Fruit fly (Drosophila melanogaster) whole organism, embryonic: ENCODE data around the gene Fum1.
A peak's percentile ranks its signal among the peaks of the same experiment; 100 is the strongest.

Source experiments
- Atf3 ChIP-seq: fragments of 200-800 bp; sonication (Bioruptor generic); optimal IDR thresholded peaks from 3 replicates; lab custom pipeline; 2016; ENCODE audit warnings: missing biosample characterization, missing genetic modification characterization
- CG14860 ChIP-seq: fragments of 200-800 bp; sonication (Bioruptor generic); IDR thresholded peaks from 3 replicates; pipeline ENCODE4 v1.3.6; 2022; ENCODE audit warnings: missing biosample characterization, missing genetic modification characterization; ENCODE audit not compliant: partially characterized antibody
- CG15269 ChIP-seq: fragments of 200-800 bp; sonication (Bioruptor generic); optimal IDR thresholded peaks from 2 replicates; lab custom pipeline; 2018; ENCODE audit warnings: missing biosample characterization, mild to moderate bottlenecking, missing genetic modification characterization, moderate library complexity
- CG1529 ChIP-seq: fragments of 200-800 bp; sonication (Bioruptor generic); optimal IDR thresholded peaks from 3 replicates; lab custom pipeline; 2018; ENCODE audit warnings: missing biosample characterization, missing genetic modification characterization
- CG17361 ChIP-seq: fragments of 200-800 bp; sonication (Bioruptor generic); IDR thresholded peaks from 3 replicates; pipeline ENCODE4 v1.3.6; 2022; ENCODE audit warnings: missing biosample characterization, missing genetic modification characterization
- CG17568 ChIP-seq: fragments of 200-800 bp; sonication (Bioruptor generic); optimal IDR thresholded peaks from 2 replicates; lab custom pipeline; 2018; ENCODE audit warnings: missing biosample characterization, mild to moderate bottlenecking, missing genetic modification characterization, moderate library complexity
- CG1832 ChIP-seq: fragments of 200-800 bp; sonication (Bioruptor generic); optimal IDR thresholded peaks from 2 replicates; lab custom pipeline; 2017; ENCODE audit warnings: missing biosample characterization, mild to moderate bottlenecking, missing genetic modification characterization, inconsistent platforms
- CG31388 ChIP-seq: fragments of 200-800 bp; sonication (Bioruptor generic); optimal IDR thresholded peaks from 2 replicates; lab custom pipeline; 2016; ENCODE audit warnings: missing biosample characterization, missing genetic modification characterization
- CG3281 ChIP-seq: fragments of 200-800 bp; sonication (Bioruptor generic); optimal IDR thresholded peaks from 3 replicates; lab custom pipeline; 2017; ENCODE audit warnings: missing biosample characterization, mild to moderate bottlenecking, missing genetic modification characterization
- CG3838 ChIP-seq: fragments of 200-800 bp; sonication (Bioruptor generic); optimal IDR thresholded peaks from 3 replicates; lab custom pipeline; 2016; ENCODE audit warnings: missing biosample characterization, missing genetic modification characterization
- CG4360 ChIP-seq: fragments of 200-800 bp; sonication (Bioruptor generic); IDR thresholded peaks from 2 replicates; pipeline ENCODE4 v1.3.6; 2022; ENCODE audit warnings: missing biosample characterization, missing genetic modification characterization
- CG4424 ChIP-seq: fragments of 200-800 bp; sonication (Bioruptor generic); optimal IDR thresholded peaks from 3 replicates; lab custom pipeline; 2016; ENCODE audit warnings: missing biosample characterization, missing genetic modification characterization
- CG7745 ChIP-seq: fragments of 200-800 bp; sonication (Bioruptor generic); optimal IDR thresholded peaks from 2 replicates; lab custom pipeline; 2018; ENCODE audit warnings: missing biosample characterization, mild to moderate bottlenecking, missing genetic modification characterization, moderate library complexity
- CG7786 ChIP-seq: fragments of 200-800 bp; sonication (Bioruptor generic); optimal IDR thresholded peaks from 2 replicates; lab custom pipeline; 2016; ENCODE audit warnings: missing biosample characterization, missing genetic modification characterization
- CG7963 ChIP-seq: fragments of 200-800 bp; sonication (Bioruptor generic); IDR thresholded peaks from 3 replicates; pipeline ENCODE4 v1.3.6; 2022; ENCODE audit warnings: missing biosample characterization, missing genetic modification characterization; ENCODE audit not compliant: partially characterized antibody
- CG8290 ChIP-seq, 3 experiments: fragments of 200-800 bp; sonication (Bioruptor generic); optimal IDR thresholded peaks; 2 replicates each; lab custom pipeline; 2016 to 2019; ENCODE audit warnings: missing biosample characterization in 3 of 3, missing genetic modification characterization in 3 of 3, mild to moderate bottlenecking in 2 of 3, moderate library complexity in 1 of 3
- CG9932 ChIP-seq: fragments of 200-800 bp; sonication (Bioruptor generic); IDR thresholded peaks from 2 replicates; pipeline ENCODE4 v1.3.6; 2022; ENCODE audit warnings: missing biosample characterization, missing genetic modification characterization
- Dfd ChIP-seq, 2 experiments: fragments of >200 bp; optimal IDR thresholded peaks; 2 replicates each; lab custom pipeline; 2017; ENCODE audit warnings: missing biosample characterization in 2 of 2, missing genetic modification characterization in 2 of 2
- Doc2 ChIP-seq: fragments of 200-800 bp; sonication (Bioruptor generic); IDR thresholded peaks from 2 replicates; pipeline ENCODE4 v1.3.6; 2022; ENCODE audit warnings: missing biosample characterization, missing genetic modification characterization
- Fer3 ChIP-seq: fragments of 200-800 bp; sonication (Bioruptor generic); optimal IDR thresholded peaks from 2 replicates; lab custom pipeline; 2018; ENCODE audit warnings: missing biosample characterization, mild to moderate bottlenecking, missing genetic modification characterization, moderate library complexity
- HLH4C ChIP-seq: fragments of 200-800 bp; sonication (Bioruptor generic); IDR thresholded peaks from 3 replicates; pipeline ENCODE4 v1.3.6; 2022; ENCODE audit warnings: missing biosample characterization, missing genetic modification characterization; ENCODE audit not compliant: partially characterized antibody
- Hmr ChIP-seq: fragments of 200-800 bp; sonication (Bioruptor generic); optimal IDR thresholded peaks from 3 replicates; lab custom pipeline; 2017; ENCODE audit warnings: mild to moderate bottlenecking, missing biosample characterization, missing genetic modification reagents, missing genetic modification characterization
- Hr51 ChIP-seq, 2 experiments: fragments of 200-800 bp; sonication (Bioruptor generic); optimal IDR thresholded peaks; 2 replicates in 1 of 2; 3 replicates in 1 of 2; lab custom pipeline; 2016 to 2018; ENCODE audit warnings: missing biosample characterization in 2 of 2, missing genetic modification characterization in 2 of 2, mild to moderate bottlenecking in 1 of 2, moderate library complexity in 1 of 2
- Hr78 ChIP-seq, 2 experiments: fragments of 200-800 bp in 1 of 2; fragments of >200 bp in 1 of 2; sonication (Bioruptor generic) in 1 of 2; optimal IDR thresholded peaks; 2 replicates each; lab custom pipeline; 2017 to 2019; ENCODE audit warnings: missing biosample characterization in 2 of 2, missing genetic modification characterization in 2 of 2, mild to moderate bottlenecking in 1 of 2, moderate library complexity in 1 of 2
- Kr ChIP-seq: fragments of 200-800 bp; sonication (Bioruptor generic); optimal IDR thresholded peaks from 2 replicates; lab custom pipeline; 2017; ENCODE audit warnings: missing biosample characterization, mild to moderate bottlenecking, missing genetic modification characterization
- Lhr ChIP-seq: fragments of 200-800 bp; sonication (Bioruptor generic); optimal IDR thresholded peaks from 3 replicates; lab custom pipeline; 2017; ENCODE audit warnings: mild to moderate bottlenecking, missing biosample characterization, missing genetic modification reagents, missing genetic modification characterization
- Nf-YA ChIP-seq: fragments of 200-800 bp; sonication (Bioruptor generic); IDR thresholded peaks from 2 replicates; pipeline ENCODE4 v1.3.6; 2022; ENCODE audit warnings: missing biosample characterization, missing genetic modification characterization
- Oli ChIP-seq: fragments of 200-800 bp; sonication (Bioruptor generic); optimal IDR thresholded peaks from 2 replicates; lab custom pipeline; 2018; ENCODE audit warnings: missing biosample characterization, mild to moderate bottlenecking, missing genetic modification characterization, moderate library complexity
- bcd ChIP-seq: fragments of 200-800 bp; sonication (Bioruptor generic); optimal IDR thresholded peaks from 2 replicates; lab custom pipeline; 2017; ENCODE audit warnings: missing biosample characterization, mild to moderate bottlenecking, missing genetic modification characterization
- cad ChIP-seq: fragments of >200 bp; optimal IDR thresholded peaks from 2 replicates; lab custom pipeline; 2017; ENCODE audit warnings: missing biosample characterization, missing genetic modification characterization
- cas ChIP-seq: fragments of 200-800 bp; sonication (Bioruptor generic); IDR thresholded peaks from 2 replicates; pipeline ENCODE4 v1.3.6; 2022; ENCODE audit warnings: missing biosample characterization, missing genetic modification characterization
- dmrt99B ChIP-seq: fragments of 200-800 bp; sonication (Bioruptor generic); optimal IDR thresholded peaks from 2 replicates; lab custom pipeline; 2018; ENCODE audit warnings: missing biosample characterization, mild to moderate bottlenecking, missing genetic modification characterization, moderate library complexity
- gem ChIP-seq: fragments of 200-800 bp; sonication (Bioruptor generic); optimal IDR thresholded peaks from 2 replicates; lab custom pipeline; 2019; ENCODE audit warnings: missing biosample characterization, mild to moderate bottlenecking, missing genetic modification characterization, moderate library complexity
- grau ChIP-seq: fragments of 200-800 bp; optimal IDR thresholded peaks from 3 replicates; lab custom pipeline; 2019; ENCODE audit warnings: missing biosample characterization, mild to moderate bottlenecking, missing genetic modification characterization, moderate library complexity
- ham ChIP-seq: fragments of 200-800 bp; sonication (Bioruptor generic); IDR thresholded peaks from 2 replicates; pipeline ENCODE4 v1.3.6; 2022; ENCODE audit warnings: missing biosample characterization, missing genetic modification characterization
- hkb ChIP-seq, 2 experiments: fragments of 200-800 bp in 1 of 2; fragments of >200 bp in 1 of 2; sonication (Bioruptor generic) in 1 of 2; IDR thresholded peaks in 1 of 2; optimal IDR thresholded peaks in 1 of 2; 2 replicates each; pipeline versions ENCODE4 v1.3.6 to Lab custom; 2017 to 2022; ENCODE audit warnings: missing biosample characterization in 1 of 2, missing genetic modification characterization in 1 of 2
- lilli ChIP-seq: fragments of 200-800 bp; sonication (Bioruptor generic); optimal IDR thresholded peaks from 3 replicates; lab custom pipeline; 2016; ENCODE audit warnings: missing biosample characterization, missing genetic modification characterization
- lov ChIP-seq, 2 experiments: fragments of 200-800 bp in 1 of 2; fragments of >200 bp in 1 of 2; sonication (Bioruptor generic) in 1 of 2; IDR thresholded peaks in 1 of 2; optimal IDR thresholded peaks in 1 of 2; 2 replicates in 1 of 2; 3 replicates in 1 of 2; pipeline versions ENCODE4 v1.3.6 to Lab custom; 2017 to 2022; ENCODE audit warnings: missing biosample characterization in 1 of 2, missing genetic modification characterization in 1 of 2
- mld ChIP-seq: fragments of 200-800 bp; sonication (Bioruptor generic); IDR thresholded peaks from 3 replicates; pipeline ENCODE4 v1.3.6; 2022; ENCODE audit warnings: missing biosample characterization, missing genetic modification characterization; ENCODE audit not compliant: partially characterized antibody
- nom ChIP-seq: fragments of 200-800 bp; sonication (Bioruptor generic); optimal IDR thresholded peaks from 2 replicates; lab custom pipeline; 2017; ENCODE audit warnings: missing biosample characterization, missing genetic modification characterization, mild to moderate bottlenecking, moderate library complexity, missing genetic modification reagents
- pb ChIP-seq: fragments of 200-800 bp; sonication (Bioruptor generic); optimal IDR thresholded peaks from 3 replicates; lab custom pipeline; 2016; ENCODE audit warnings: missing biosample characterization, missing genetic modification characterization
- prd ChIP-seq, 3 experiments: fragments of >200 bp in 2 of 3; fragments of 200-800 bp in 1 of 3; sonication (Bioruptor generic) in 1 of 3; optimal IDR thresholded peaks in 2 of 3; IDR thresholded peaks in 1 of 3; 2 replicates in 2 of 3; 3 replicates in 1 of 3; pipeline versions ENCODE4 v1.3.6 to Lab custom; 2017 to 2022; ENCODE audit warnings: missing biosample characterization in 1 of 3, missing genetic modification characterization in 1 of 3
- psq ChIP-seq: fragments of 200-800 bp; sonication (Bioruptor generic); optimal IDR thresholded peaks from 2 replicates; lab custom pipeline; 2017; ENCODE audit warnings: missing biosample characterization, missing genetic modification characterization
- pum ChIP-seq: fragments of 200-800 bp; sonication (Bioruptor generic); optimal IDR thresholded peaks from 2 replicates; lab custom pipeline; 2016; ENCODE audit warnings: missing biosample characterization, missing genetic modification characterization
- ranshi ChIP-seq: fragments of 200-800 bp; sonication (Bioruptor generic); IDR thresholded peaks from 2 replicates; pipeline ENCODE4 v1.3.6; 2022; ENCODE audit warnings: missing biosample characterization, missing genetic modification characterization
- scrt ChIP-seq: fragments of 200-800 bp; sonication (Bioruptor generic); optimal IDR thresholded peaks from 2 replicates; lab custom pipeline; 2018; ENCODE audit warnings: missing biosample characterization, mild to moderate bottlenecking, missing genetic modification characterization, moderate library complexity
- sisA ChIP-seq: fragments of 200-800 bp; sonication (Bioruptor generic); IDR thresholded peaks from 2 replicates; pipeline ENCODE4 v1.3.6; 2022; ENCODE audit warnings: missing biosample characterization, missing genetic modification characterization
- zfh2 ChIP-seq: fragments of 200-800 bp; sonication (Bioruptor generic); optimal IDR thresholded peaks from 2 replicates; lab custom pipeline; 2016; ENCODE audit warnings: missing biosample characterization, missing genetic modification characterization

Gene Fum1

DNA sequence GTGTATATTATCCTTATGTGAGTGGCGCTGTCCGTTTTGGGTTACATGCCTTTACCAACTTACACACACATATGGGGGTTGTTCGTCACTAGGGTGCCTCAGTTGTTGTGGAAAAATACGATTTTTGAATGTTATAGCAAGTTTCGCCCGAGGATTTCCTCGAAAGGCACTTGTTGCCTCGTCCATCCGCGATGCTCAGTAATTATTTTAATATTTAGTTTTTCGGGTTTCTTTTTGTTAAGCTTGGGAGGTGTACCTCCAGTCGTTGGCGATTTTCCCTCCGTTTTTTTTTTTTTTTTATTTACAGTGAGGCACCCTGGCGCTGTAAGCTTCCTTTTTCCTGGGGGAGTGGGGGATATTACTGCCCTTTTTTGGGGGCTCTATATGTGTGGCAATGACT is 18.2 kb downstream of the Fum1 start (continued):
- TF ChIP-seq Dfd (GFP tag; optimal IDR thresholded peaks at IDR 0.05; lab: Kevin White, UChicago) (no peak), sisA (GFP tag; lab: Robert Waterston, UW) (peak; percentile 25; the same call in 1 of the 2 replicates), Nf-YA (GFP tag; lab: Robert Waterston, UW) (no peak), Doc2 (GFP tag; lab: Robert Waterston, UW) (no peak), dmrt99B (tag; lab: Kevin White, UChicago) (peak; percentile 77), lov (optimal IDR thresholded peaks at IDR 0.05; lab: Kevin White, UChicago) (no peak), lov (GFP tag; IDR thresholded peaks at IDR 0.05; lab: Robert Waterston, UW) (0 out of 3 replicates have a peak, but pooled peaks have one; percentile 41), cas (GFP tag; lab: Robert Waterston, UW) (no peak), CG8290 (GFP tag; optimal IDR thresholded peaks at IDR 0.05; lab: Kevin White, UChicago) (no peak), CG8290 (tag; optimal IDR thresholded peaks at IDR 0.05; lab: Kevin White, UChicago) (peak in 1 of 2 experiments; percentile 13), ranshi (GFP tag; lab: Robert Waterston, UW) (peak; percentile 71), pb (GFP tag; lab: Kevin White, UChicago) (no peak), psq (GFP tag; lab: Kevin White, UChicago) (peak; percentile 4), prd (optimal IDR thresholded peaks at IDR 0.05; lab: Kevin White, UChicago) (no peak), prd (GFP tag; IDR thresholded peaks at IDR 0.05; lab: Robert Waterston, UW) (peak; percentile 63), hkb (optimal IDR thresholded peaks at IDR 0.05; lab: Kevin White, UChicago) (no peak), hkb (GFP tag; IDR thresholded peaks at IDR 0.05; lab: Robert Waterston, UW) (peak; percentile 86), cad (GFP tag; lab: Kevin White, UChicago) (no peak), CG3838 (GFP tag; lab: Kevin White, UChicago) (no peak), Hr51 (GFP tag; optimal IDR thresholded peaks at IDR 0.05; lab: Kevin White, UChicago) (peak; percentile 32 to 71), CG7745 (tag; lab: Kevin White, UChicago) (no peak), CG1832 (GFP tag; lab: Kevin White, UChicago) (no peak), pum (GFP tag; lab: Kevin White, UChicago) (peak; percentile 19), CG17568 (GFP tag; lab: Kevin White, UChicago) (peak; percentile 88), CG15269 (tag; lab: Kevin White, UChicago) (peak; percentile 74), CG9932 (peak; percentile 63), nom (GFP tag; lab: Kevin White, UChicago) (peak; percentile 79), Hmr (GFP tag; lab: Kevin White, UChicago) (peak; percentile 87), Kr (GFP tag; lab: Kevin White, UChicago) (no peak), CG3281 (peak; percentile 73), CG4360 (GFP tag; lab: Robert Waterston, UW) (no peak), Atf3 (peak; percentile 9), Fer3 (tag; lab: Kevin White, UChicago) (peak; percentile 58), ham (GFP tag; lab: Robert Waterston, UW) (no peak), gem (tag; lab: Kevin White, UChicago) (peak; percentile 79), Hr78 (GFP tag; optimal IDR thresholded peaks at IDR 0.05; lab: Kevin White, UChicago) (peak in 1 of 2 experiments; percentile 8), bcd (GFP tag; lab: Kevin White, UChicago) (peak; percentile 65), CG7786 (GFP tag; lab: Kevin White, UChicago) (peak; percentile 52), HLH4C (no peak), CG31388 (GFP tag; lab: Kevin White, UChicago) (no peak), lilli (GFP tag; lab: Kevin White, UChicago) (peak; percentile 78), CG4424 (GFP tag; lab: Kevin White, UChicago) (peak; percentile 58), CG1529 (peak; percentile 54), CG14860 (GFP tag; lab: Robert Waterston, UW) (no peak), Lhr (GFP tag; lab: Kevin White, UChicago) (no peak), CG17361 (peak; percentile 72), zfh2 (GFP tag; lab: Kevin White, UChicago) (peak; percentile 54), scrt (GFP tag; lab: Kevin White, UChicago) (peak; percentile 79), CG7963 (GFP tag; lab: Robert Waterston, UW) (no peak), mld (no peak), Oli (peak; percentile 66), grau (tag; lab: Kevin White, UChicago) (peak; percentile 75)
